Fruit fly (Drosophila melanogaster) whole organism, embryonic: Measurements from ENCODE around the gene Megf8.
A peak's percentile ranks its signal among the peaks of the same experiment; 100 is the strongest.

Source experiments
- Abd-B ChIP-seq: fragments of 200-800 bp; sonication (Bioruptor generic); optimal IDR thresholded peaks from 2 replicates; lab custom pipeline; 2018; ENCODE audit warnings: missing biosample characterization, mild to moderate bottlenecking, missing genetic modification characterization, moderate library complexity
- BEAF-32 ChIP-seq: fragments of 200-800 bp; sonication (Bioruptor generic); optimal IDR thresholded peaks from 3 replicates; lab custom pipeline; 2017; ENCODE audit warnings: missing biosample characterization, missing genetic modification characterization, mild to moderate bottlenecking, moderate library complexity, missing genetic modification reagents
- Bgb ChIP-seq: fragments of 200-800 bp; sonication (Bioruptor generic); IDR thresholded peaks from 2 replicates; pipeline ENCODE4 v1.3.6; 2022; ENCODE audit warnings: missing biosample characterization, missing genetic modification characterization; ENCODE audit not compliant: partially characterized antibody
- BtbVII ChIP-seq: fragments of 200-800 bp; sonication (Bioruptor generic); optimal IDR thresholded peaks from 3 replicates; lab custom pipeline; 2017; ENCODE audit warnings: missing biosample characterization, mild to moderate bottlenecking, missing genetic modification characterization
- CG10321 ChIP-seq: fragments of 200-800 bp; sonication (Bioruptor generic); IDR thresholded peaks from 2 replicates; pipeline ENCODE4 v1.3.6; 2022; ENCODE audit warnings: missing biosample characterization, missing genetic modification characterization
- CG10366 ChIP-seq: fragments of 200-800 bp; sonication (Bioruptor generic); IDR thresholded peaks from 2 replicates; pipeline ENCODE4 v1.3.6; 2022; ENCODE audit warnings: missing biosample characterization, missing genetic modification characterization
- CG11560 ChIP-seq: fragments of 200-800 bp; sonication (Bioruptor generic); IDR thresholded peaks from 3 replicates; pipeline ENCODE4 v1.3.6; 2022; ENCODE audit warnings: missing biosample characterization, missing genetic modification characterization
- CG14441 ChIP-seq: fragments of 200-800 bp; sonication (Bioruptor generic); IDR thresholded peaks from 2 replicates; pipeline ENCODE4 v1.3.6; 2022; ENCODE audit warnings: missing biosample characterization, missing genetic modification characterization
- CG15514 ChIP-seq: fragments of 200-800 bp; sonication (Bioruptor generic); optimal IDR thresholded peaks from 3 replicates; lab custom pipeline; 2017; ENCODE audit warnings: missing biosample characterization, missing genetic modification characterization, mild to moderate bottlenecking, moderate library complexity, missing genetic modification reagents
- CG1832 ChIP-seq: fragments of 200-800 bp; sonication (Bioruptor generic); optimal IDR thresholded peaks from 2 replicates; lab custom pipeline; 2017; ENCODE audit warnings: missing biosample characterization, mild to moderate bottlenecking, missing genetic modification characterization, inconsistent platforms
- CG18764 ChIP-seq: fragments of 200-800 bp; sonication (Bioruptor generic); optimal IDR thresholded peaks from 3 replicates; lab custom pipeline; 2016; ENCODE audit warnings: missing biosample characterization, missing genetic modification characterization
- CG30020 ChIP-seq: fragments of 200-800 bp; optimal IDR thresholded peaks from 2 replicates; lab custom pipeline; 2019; ENCODE audit warnings: missing biosample characterization, mild to moderate bottlenecking, missing genetic modification characterization, moderate library complexity
- CG30403 ChIP-seq: fragments of 200-800 bp; sonication (Bioruptor generic); optimal IDR thresholded peaks from 3 replicates; lab custom pipeline; 2016; ENCODE audit warnings: missing biosample characterization, missing genetic modification characterization
- CG3065 ChIP-seq: fragments of 200-800 bp; sonication (Bioruptor generic); optimal IDR thresholded peaks from 2 replicates; lab custom pipeline; 2016; ENCODE audit warnings: missing biosample characterization, missing genetic modification characterization
- CG33557 ChIP-seq: fragments of 200-800 bp; sonication (Bioruptor generic); optimal IDR thresholded peaks from 2 replicates; lab custom pipeline; 2019; ENCODE audit warnings: missing biosample characterization, mild to moderate bottlenecking, missing genetic modification characterization, moderate library complexity
- CG4730 ChIP-seq: fragments of 200-800 bp; sonication (Bioruptor generic); IDR thresholded peaks from 2 replicates; pipeline ENCODE4 v1.3.6; 2022; ENCODE audit warnings: missing biosample characterization, missing genetic modification characterization
- CG5953 ChIP-seq: fragments of 200-800 bp; sonication (Bioruptor generic); IDR thresholded peaks from 2 replicates; pipeline ENCODE4 v1.3.6; 2022; ENCODE audit warnings: missing biosample characterization, missing genetic modification characterization
- CG6254 ChIP-seq: fragments of 200-800 bp; sonication (Bioruptor generic); optimal IDR thresholded peaks from 3 replicates; lab custom pipeline; 2017; ENCODE audit warnings: mild to moderate bottlenecking, missing biosample characterization, missing genetic modification reagents, missing genetic modification characterization
- CG6272 ChIP-seq: fragments of 200-800 bp; sonication (Bioruptor generic); IDR thresholded peaks from 2 replicates; pipeline ENCODE4 v1.3.6; 2022; ENCODE audit warnings: missing biosample characterization, missing genetic modification characterization
- CG7372 ChIP-seq: fragments of 200-800 bp; sonication (Bioruptor generic); IDR thresholded peaks from 2 replicates; pipeline ENCODE4 v1.3.6; 2022; ENCODE audit warnings: missing biosample characterization, missing genetic modification characterization
- CG8290 ChIP-seq, 3 experiments: fragments of 200-800 bp; sonication (Bioruptor generic); optimal IDR thresholded peaks; 2 replicates each; lab custom pipeline; 2016 to 2019; ENCODE audit warnings: missing biosample characterization in 3 of 3, missing genetic modification characterization in 3 of 3, mild to moderate bottlenecking in 2 of 3, moderate library complexity in 1 of 3
- CG8478 ChIP-seq: fragments of >200 bp; optimal IDR thresholded peaks from 2 replicates; lab custom pipeline; 2018
- CG8765 ChIP-seq: fragments of 200-800 bp; sonication (Bioruptor generic); IDR thresholded peaks from 2 replicates; pipeline ENCODE4 v1.3.6; 2022; ENCODE audit warnings: missing biosample characterization, missing genetic modification characterization
- CG9215 ChIP-seq: fragments of 200-800 bp; sonication (Bioruptor generic); IDR thresholded peaks from 2 replicates; pipeline ENCODE4 v1.3.6; 2022; ENCODE audit warnings: missing biosample characterization, missing genetic modification characterization
- CG9609 ChIP-seq: fragments of 200-800 bp; sonication (Bioruptor generic); optimal IDR thresholded peaks from 3 replicates; lab custom pipeline; 2016; ENCODE audit warnings: missing biosample characterization, missing genetic modification characterization
- Dref ChIP-seq: fragments of 200-800 bp; sonication (Bioruptor generic); IDR thresholded peaks from 2 replicates; pipeline ENCODE4 v1.3.6; 2022; ENCODE audit warnings: missing biosample characterization, missing genetic modification characterization
- Med ChIP-seq: fragments of 200-800 bp; sonication (Bioruptor generic); peaks from one replicate; lab custom pipeline; 2016; ENCODE audit warnings: missing biosample characterization, missing genetic modification characterization, mild to moderate bottlenecking, inconsistent platforms, moderate library complexity
- Pdp1 ChIP-seq, 2 experiments: fragments of 200-800 bp; sonication (Bioruptor generic); optimal IDR thresholded peaks; 3 replicates each; lab custom pipeline; 2016; ENCODE audit warnings: missing biosample characterization in 2 of 2, missing genetic modification characterization in 2 of 2, mild to moderate bottlenecking in 1 of 2, moderate library complexity in 1 of 2
- Ravus ChIP-seq: fragments of 200-800 bp; sonication (Bioruptor generic); IDR thresholded peaks from 2 replicates; pipeline ENCODE4 v1.3.6; 2022; ENCODE audit warnings: missing biosample characterization, missing genetic modification characterization
- Sox102F ChIP-seq: fragments of 200-800 bp; sonication (Bioruptor generic); optimal IDR thresholded peaks from 2 replicates; lab custom pipeline; 2018; ENCODE audit warnings: missing biosample characterization, mild to moderate bottlenecking, missing genetic modification characterization, moderate library complexity
- bbx ChIP-seq: fragments of 200-800 bp; sonication (Bioruptor generic); IDR thresholded peaks from 2 replicates; pipeline ENCODE4 v1.3.6; 2022; ENCODE audit warnings: missing biosample characterization, missing genetic modification characterization; ENCODE audit not compliant: partially characterized antibody
- cg ChIP-seq: fragments of 200-800 bp; sonication (Bioruptor generic); optimal IDR thresholded peaks from 3 replicates; lab custom pipeline; 2019; ENCODE audit warnings: missing biosample characterization, mild to moderate bottlenecking, missing genetic modification characterization, moderate library complexity
- chinmo ChIP-seq: fragments of 200-800 bp; sonication (Bioruptor generic); IDR thresholded peaks from 4 replicates; pipeline ENCODE4 v1.3.6; 2022; ENCODE audit warnings: missing biosample characterization, missing genetic modification characterization; ENCODE audit not compliant: partially characterized antibody
- chm ChIP-seq: fragments of 200-800 bp; sonication (Bioruptor generic); IDR thresholded peaks from 2 replicates; pipeline ENCODE4 v1.3.6; 2022; ENCODE audit warnings: missing biosample characterization, missing genetic modification characterization
- dmrt11E ChIP-seq: fragments of 200-800 bp; sonication (Bioruptor generic); optimal IDR thresholded peaks from 3 replicates; lab custom pipeline; 2018; ENCODE audit warnings: missing biosample characterization, mild to moderate bottlenecking, missing genetic modification characterization, moderate library complexity
- fd3F ChIP-seq: fragments of 200-800 bp; sonication (Bioruptor generic); optimal IDR thresholded peaks from 2 replicates; lab custom pipeline; 2018; ENCODE audit warnings: missing biosample characterization, mild to moderate bottlenecking, missing genetic modification characterization, moderate library complexity
- gcm ChIP-seq: fragments of 200-800 bp; sonication (Bioruptor generic); optimal IDR thresholded peaks from 2 replicates; lab custom pipeline; 2019; ENCODE audit warnings: missing biosample characterization, mild to moderate bottlenecking, missing genetic modification characterization, moderate library complexity
- gcm2 ChIP-seq: fragments of 200-800 bp; sonication (Bioruptor generic); optimal IDR thresholded peaks from 2 replicates; lab custom pipeline; 2016; ENCODE audit warnings: missing biosample characterization, missing genetic modification characterization
- kay ChIP-seq: fragments of 200-800 bp; sonication (Bioruptor generic); optimal IDR thresholded peaks from 2 replicates; lab custom pipeline; 2016; ENCODE audit warnings: missing biosample characterization, missing genetic modification characterization
- lab ChIP-seq: fragments of 200-800 bp; sonication (Bioruptor generic); optimal IDR thresholded peaks from 3 replicates; lab custom pipeline; 2017; ENCODE audit warnings: missing biosample characterization, missing genetic modification characterization, mild to moderate bottlenecking, moderate library complexity, missing genetic modification reagents
- oc ChIP-seq: fragments of 200-800 bp; sonication (Bioruptor generic); optimal IDR thresholded peaks from 2 replicates; lab custom pipeline; 2018; ENCODE audit warnings: missing biosample characterization, mild to moderate bottlenecking, missing genetic modification characterization, moderate library complexity
- pan ChIP-seq, 4 experiments: fragments of >200 bp in 3 of 4; fragments of 200-800 bp in 1 of 4; sonication (Bioruptor generic) in 1 of 4; optimal IDR thresholded peaks in 3 of 4; IDR thresholded peaks in 1 of 4; 2 replicates each; pipeline versions ENCODE4 v1.3.6 to Lab custom; 2017 to 2022; ENCODE audit warnings: missing biosample characterization in 2 of 4, missing genetic modification characterization in 2 of 4, mixed read lengths in 1 of 4
- peb ChIP-seq: fragments of 200-800 bp; sonication (Bioruptor generic); IDR thresholded peaks from 2 replicates; pipeline ENCODE4 v1.3.6; 2022; ENCODE audit warnings: missing biosample characterization, missing genetic modification characterization
- sd ChIP-seq: fragments of 200-800 bp; sonication (Bioruptor generic); optimal IDR thresholded peaks from 3 replicates; lab custom pipeline; 2018; ENCODE audit warnings: missing biosample characterization, mild to moderate bottlenecking, missing genetic modification characterization, moderate library complexity
- seq ChIP-seq: fragments of 200-800 bp; sonication (Bioruptor generic); IDR thresholded peaks from 2 replicates; pipeline ENCODE4 v1.3.6; 2022; ENCODE audit warnings: missing biosample characterization, missing genetic modification characterization
- sim ChIP-seq: fragments of 200-800 bp; sonication (Bioruptor generic); IDR thresholded peaks from 2 replicates; pipeline ENCODE4 v1.3.6; 2022; ENCODE audit warnings: missing biosample characterization, missing genetic modification characterization
- sima ChIP-seq: fragments of 200-800 bp; sonication (Bioruptor generic); optimal IDR thresholded peaks from 2 replicates; lab custom pipeline; 2016; ENCODE audit warnings: missing biosample characterization, missing genetic modification characterization

Gene Megf8

DNA sequence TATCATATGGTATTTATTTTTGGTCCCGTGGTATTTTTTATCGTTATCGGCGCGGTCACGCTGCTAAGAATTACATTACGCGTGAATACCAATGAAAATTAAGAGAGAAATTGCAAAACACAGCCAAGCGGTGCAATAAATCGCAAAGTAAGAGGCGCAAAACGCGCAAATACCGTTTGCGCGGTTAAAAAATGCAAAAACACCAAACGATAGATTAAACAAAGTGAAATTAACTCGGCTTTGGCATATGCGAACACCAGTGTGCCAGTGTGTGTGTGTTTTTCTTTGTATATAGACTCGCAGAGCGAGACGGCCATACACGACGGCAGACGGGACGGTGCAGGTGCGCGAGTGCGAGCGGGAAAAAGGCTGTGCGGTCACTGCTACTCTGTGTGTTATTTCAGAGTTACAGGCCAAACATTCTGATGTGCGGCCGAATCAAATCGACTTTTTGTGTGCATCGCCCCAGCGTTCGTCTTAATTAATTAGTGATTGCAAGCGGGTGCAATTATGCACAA, 12.5 kb upstream of the Megf8 start, which contains the start of gene Cka (continued):
- TF ChIP-seq CG30403 (GFP tag; lab: Kevin White, UChicago) (no peak), CG30020 (tag; lab: Kevin White, UChicago) (peak; percentile 40), Bgb (GFP tag; lab: Robert Waterston, UW) (peak; percentile 61; the same call in 1 of the 2 replicates), chm (peak; percentile 54; the same call in 1 of the 2 replicates), CG33557 (GFP tag; lab: Kevin White, UChicago) (peak; percentile 46), Pdp1 (GFP tag; optimal IDR thresholded peaks at IDR 0.05; lab: Kevin White, UChicago) (peak in 1 of 2 experiments; percentile 30), Abd-B (GFP tag; lab: Kevin White, UChicago) (peak; percentile 11), CG10321 (GFP tag; lab: Robert Waterston, UW) (peak; percentile 98), CG6272 (0 out of 2 replicates have a peak, but pooled peaks have one; percentile 12), Sox102F (no peak), kay (GFP tag; lab: Kevin White, UChicago) (no peak), CG7372 (GFP tag; lab: Robert Waterston, UW) (0 out of 2 replicates have a peak, but pooled peaks have one; percentile 35), CG1832 (peak; percentile 97), BEAF-32 (GFP tag; lab: Kevin White, UChicago) (peak; percentile 25), lab (GFP tag; lab: Kevin White, UChicago) (peak; percentile 46), bbx (peak; percentile 68), sim (GFP tag; lab: Robert Waterston, UW) (peak; percentile 13; the same call in 1 of the 2 replicates), chinmo (GFP tag; lab: Robert Waterston, UW) (0 out of 4 replicates have a peak, but pooled peaks have one; percentile 6), gcm (GFP tag; lab: Kevin White, UChicago) (peak; percentile 44), fd3F (GFP tag; lab: Kevin White, UChicago) (no peak), CG14441 (GFP tag; lab: Robert Waterston, UW) (no peak), CG8478 (lab: Kevin White, UChicago) (peak; percentile 97)

DNA sequence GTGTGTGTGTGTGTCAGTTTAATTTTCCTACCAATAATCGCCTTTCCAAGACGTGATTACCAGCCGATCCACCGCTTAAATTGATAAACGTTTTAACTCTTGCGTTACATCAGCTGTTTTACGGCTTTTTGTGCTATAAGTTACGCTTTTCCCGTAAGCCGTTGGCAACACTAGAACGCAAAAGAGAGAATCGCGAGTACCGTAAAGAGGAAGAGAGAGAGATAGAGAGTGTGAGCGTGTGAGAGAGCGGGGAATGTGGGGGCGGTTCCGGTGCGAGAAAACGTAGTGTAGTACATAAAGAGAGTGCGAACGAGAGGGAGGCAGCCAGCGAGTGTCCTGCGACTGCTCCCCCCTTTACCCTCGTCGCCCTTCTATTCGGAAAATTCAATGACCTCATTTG, 11.7 kb upstream of the Megf8 start:
- no peak for TF ChIP-seq CG3065 (GFP tag; lab: Kevin White, UChicago)
- TF ChIP-seq BtbVII (GFP tag; lab: Kevin White, UChicago), result peak; percentile 45
- no peak for TF ChIP-seq CG8290 (GFP tag; optimal IDR thresholded peaks at IDR 0.05; lab: Kevin White, UChicago)
- TF ChIP-seq CG8290 (tag; optimal IDR thresholded peaks at IDR 0.05; lab: Kevin White, UChicago), result peak in 1 of 2 experiments; percentile 47
- no peak for TF ChIP-seq Dref (GFP tag; lab: Robert Waterston, UW)
- TF ChIP-seq dmrt11E, result no peak
- TF ChIP-seq Med (GFP tag; lab: Kevin White, UChicago), result peak; percentile 75
- peak; percentile 9 for TF ChIP-seq CG6254 (GFP tag; lab: Kevin White, UChicago)
- TF ChIP-seq CG9609 (GFP tag; lab: Kevin White, UChicago), result no peak
- peak; percentile 85 for TF ChIP-seq cg (GFP tag; lab: Kevin White, UChicago)
- no peak for TF ChIP-seq CG7372 (GFP tag; lab: Robert Waterston, UW)
- TF ChIP-seq peb (GFP tag; lab: Robert Waterston, UW), result no peak
- no peak for TF ChIP-seq gcm2
- TF ChIP-seq CG9215 (GFP tag; lab: Robert Waterston, UW), result peak; percentile 26; the same call in 1 of the 2 replicates
- peak; percentile 88 for TF ChIP-seq sd (tag; lab: Kevin White, UChicago)
- TF ChIP-seq CG8478 (lab: Kevin White, UChicago), result peak; percentile 57
- TF ChIP-seq sima, result no peak
- no peak for TF ChIP-seq CG4730 (GFP tag; lab: Robert Waterston, UW)
- TF ChIP-seq CG1832, result peak; percentile 68
- peak; percentile 12 for TF ChIP-seq CG15514 (GFP tag; lab: Kevin White, UChicago)
- TF ChIP-seq pan (optimal IDR thresholded peaks at IDR 0.05; lab: Kevin White, UChicago), result no peak
- no peak for TF ChIP-seq pan (GFP tag; optimal IDR thresholded peaks at IDR 0.05 in 1 of 2, IDR thresholded peaks at IDR 0.05 in 1 of 2)
- no peak for TF ChIP-seq CG11560 (tag; lab: Robert Waterston, UW)
- no peak for TF ChIP-seq Ravus
- TF ChIP-seq chinmo (GFP tag; lab: Robert Waterston, UW), result peak; percentile 79; the same call in 2 of the 4 replicates
- no peak for TF ChIP-seq oc (tag; lab: Kevin White, UChicago)
- no peak for TF ChIP-seq CG5953
- TF ChIP-seq seq (GFP tag; lab: Robert Waterston, UW), result peak; percentile 54; the same call in 1 of the 2 replicates
- TF ChIP-seq CG10366, result no peak
- no peak for TF ChIP-seq CG18764 (GFP tag; lab: Kevin White, UChicago)
- TF ChIP-seq CG8765 (GFP tag; lab: Robert Waterston, UW), result 0 out of 2 replicates have a peak, but pooled peaks have one; percentile 6
- peak; percentile 44; the same call in 1 of the 2 replicates for TF ChIP-seq CG10321 (GFP tag; lab: Robert Waterston, UW)
